Fruit fly (Drosophila melanogaster): Measurements from ENCODE around the gene mus302.

dm6 chr3L:16818063-16818462 lies 38.5 kb upstream of the mus302 start:
- TF ChIP-seq fd96Ca (GFP tag; IDR thresholded peaks at IDR 0.05) (peak; percentile 56; the same call in 2 of the 3 replicates), CG15710 (tag; optimal IDR thresholded peaks at IDR 0.05) (peak; percentile 98), CG8301 (tag; optimal IDR thresholded peaks at IDR 0.05) (peak; percentile 89), Ets98B (GFP tag; IDR thresholded peaks at IDR 0.05) (peak; percentile 43), Pif1B (GFP tag; optimal IDR thresholded peaks at IDR 0.05) (peak; percentile 88), CG9948 (tag; optimal IDR thresholded peaks at IDR 0.05) (peak; percentile 96), CG8159 (tag; optimal IDR thresholded peaks at IDR 0.05) (peak; percentile 96), CG4496 (GFP tag; IDR thresholded peaks at IDR 0.05) (peak; percentile 81), Pif1A (GFP tag; optimal IDR thresholded peaks at IDR 0.05) (peak; percentile 92), CG14655 (GFP tag; optimal IDR thresholded peaks at IDR 0.05) (peak; percentile 90), gl (tag; optimal IDR thresholded peaks at IDR 0.05) (peak; percentile 95)

Data from whole organism, pupa.